Fruit fly (Drosophila melanogaster) whole organism, wandering third instar larva: ENCODE measurements around the gene CG31793.

Experiments
- Rel ChIP-seq, 2 experiments: fragments of 200-800 bp; sonication (Bioruptor generic) in 1 of 2; optimal IDR thresholded peaks; 2 replicates in 1 of 2; 3 replicates in 1 of 2; lab custom pipeline; 2016 to 2019; ENCODE audit warnings: mild to moderate bottlenecking in 2 of 2, missing biosample characterization in 2 of 2, missing genetic modification characterization in 2 of 2, moderate library complexity in 1 of 2
- ey ChIP-seq: fragments of 200-800 bp; sonication (Bioruptor generic); optimal IDR thresholded peaks from 2 replicates; lab custom pipeline; 2016; ENCODE audit warnings: missing biosample characterization, missing genetic modification characterization

dm6 chr2L:19027246-19027886, 24.2 kb downstream of the CG31793 start, which contains the start of gene Sidpn:
- TF ChIP-seq ey (GFP tag; lab: Kevin White, UChicago) (no peak), Rel (GFP tag; optimal IDR thresholded peaks at IDR 0.05; lab: Kevin White, UChicago) (no peak), Rel (tag; optimal IDR thresholded peaks at IDR 0.05; lab: Kevin White, UChicago) (no peak)
